Worm (Caenorhabditis elegans) whole organism, L4/young adult: ENCODE data around the gene K02F3.2.

Experiments
- W03F9.2 ChIP-seq: fragments of 150-350 bp; optimal IDR thresholded peaks from 2 replicates; lab custom pipeline; 2014; ENCODE audit warnings: missing biosample characterization, missing genetic modification characterization
- him-1 ChIP-seq: sonication (generic microtip); optimal IDR thresholded peaks from 2 replicates; lab custom pipeline; 2016; ENCODE audit warnings: missing genotype, missing genetic modification reagents, missing genetic modification characterization, missing compliant biosample characterization

ce11 chrIII:833711-834442 lies 11.8 kb upstream of the K02F3.2 start:
- TF ChIP-seq W03F9.2 (tag; lab: Kevin White, UChicago) (peak; percentile 78), him-1 (tag; lab: Kevin White, UChicago) (peak; percentile 31)
